Worm (Caenorhabditis elegans): Measurements from ENCODE around the gene srh-220.

Gene srh-220

ce11 chrIV:3963498-3963897 lies 14.3 kb downstream of the srh-220 start:
- TF ChIP-seq flt-1 (GFP tag; IDR thresholded peaks at IDR 0.05) (no peak), klf-2 (GFP tag; conservative IDR thresholded peaks at IDR 0.05) (no peak), ref-1 (GFP tag; conservative IDR thresholded peaks at IDR 0.05) (no peak), med-1 (GFP tag; optimal IDR thresholded peaks at IDR 0.05; ENCODE audit: insufficient read depth) (no peak), ztf-23 (GFP tag; IDR thresholded peaks at IDR 0.05) (no peak), T22C8.4 (GFP tag; IDR thresholded peaks at IDR 0.05) (no peak), ztf-29 (GFP tag; IDR thresholded peaks at IDR 0.05) (no peak), cog-1 (tag; optimal IDR thresholded peaks at IDR 0.05) (no peak), tab-1 (GFP tag; IDR thresholded peaks at IDR 0.05) (no peak)

ce11 chrIV:3962584-3962983 lies 15.2 kb downstream of the srh-220 start, which contains the start of gene Y46C8AM.1:
Gene Y46C8AM.1 (plus strand): TSS chrIV:3962884.
- no peak for TF ChIP-seq T22C8.4 (GFP tag; IDR thresholded peaks at IDR 0.05)
- TF ChIP-seq flt-1 (GFP tag; IDR thresholded peaks at IDR 0.05), result no peak
- TF ChIP-seq ztf-29 (GFP tag; IDR thresholded peaks at IDR 0.05), result no peak
- TF ChIP-seq ref-1 (GFP tag; conservative IDR thresholded peaks at IDR 0.05), result no peak
- TF ChIP-seq med-1 (GFP tag; optimal IDR thresholded peaks at IDR 0.05; ENCODE audit: insufficient read depth), result no peak
- TF ChIP-seq cog-1 (tag; optimal IDR thresholded peaks at IDR 0.05), result no peak
- TF ChIP-seq klf-2 (GFP tag; conservative IDR thresholded peaks at IDR 0.05), result no peak
- no peak for TF ChIP-seq ztf-23 (GFP tag; IDR thresholded peaks at IDR 0.05)
- TF ChIP-seq tab-1 (GFP tag; IDR thresholded peaks at IDR 0.05), result no peak

ce11 chrIV:3960396-3960795 lies 17.4 kb downstream of the srh-220 start, which contains the start of gene clec-75:
Gene clec-75 (plus strand): TSS chrIV:3960734.
- TF ChIP-seq flt-1 (GFP tag; IDR thresholded peaks at IDR 0.05) (no peak), cog-1 (tag; optimal IDR thresholded peaks at IDR 0.05) (no peak), T22C8.4 (GFP tag; IDR thresholded peaks at IDR 0.05) (no peak), tab-1 (GFP tag; IDR thresholded peaks at IDR 0.05) (no peak), ref-1 (GFP tag; conservative IDR thresholded peaks at IDR 0.05) (no peak), ztf-23 (GFP tag; IDR thresholded peaks at IDR 0.05) (no peak), ztf-29 (GFP tag; IDR thresholded peaks at IDR 0.05) (no peak), klf-2 (GFP tag; conservative IDR thresholded peaks at IDR 0.05) (no peak), med-1 (GFP tag; optimal IDR thresholded peaks at IDR 0.05; ENCODE audit: insufficient read depth) (no peak)

- no peak for TF ChIP-seq tab-1 (GFP tag; IDR thresholded peaks at IDR 0.05)
- TF ChIP-seq klf-2 (GFP tag; conservative IDR thresholded peaks at IDR 0.05), result no peak
- no peak for TF ChIP-seq ref-1 (GFP tag; conservative IDR thresholded peaks at IDR 0.05)
- TF ChIP-seq T22C8.4 (GFP tag; IDR thresholded peaks at IDR 0.05), result no peak
- TF ChIP-seq ztf-23 (GFP tag; IDR thresholded peaks at IDR 0.05), result no peak
- no peak for TF ChIP-seq med-1 (GFP tag; optimal IDR thresholded peaks at IDR 0.05; ENCODE audit: insufficient read depth)
- no peak for TF ChIP-seq cog-1 (tag; optimal IDR thresholded peaks at IDR 0.05)
- no peak for TF ChIP-seq ztf-29 (GFP tag; IDR thresholded peaks at IDR 0.05)
- no peak for TF ChIP-seq flt-1 (GFP tag; IDR thresholded peaks at IDR 0.05)
Observed at ce11 chrIV:3956705-3957104, 21.1 kb downstream of the srh-220 start, which contains the start of gene clec-74. Gene clec-74 (plus strand): TSS chrIV:3957005.

ce11 chrIV:3956095-3956494 lies 21.7 kb downstream of the srh-220 start, which contains the start of gene clec-73:
Gene clec-73 (minus strand): TSS chrIV:3956195.
- no peak for TF ChIP-seq tab-1 (GFP tag; IDR thresholded peaks at IDR 0.05)
- no peak for TF ChIP-seq ref-1 (GFP tag; conservative IDR thresholded peaks at IDR 0.05)
- no peak for TF ChIP-seq ztf-23 (GFP tag; IDR thresholded peaks at IDR 0.05)

- TF ChIP-seq T22C8.4 (GFP tag; IDR thresholded peaks at IDR 0.05), result no peak
- TF ChIP-seq ztf-23 (GFP tag; IDR thresholded peaks at IDR 0.05), result no peak
- no peak for TF ChIP-seq ztf-29 (GFP tag; IDR thresholded peaks at IDR 0.05)
- TF ChIP-seq tab-1 (GFP tag; IDR thresholded peaks at IDR 0.05), result no peak
- no peak for TF ChIP-seq klf-2 (GFP tag; conservative IDR thresholded peaks at IDR 0.05)
- no peak for TF ChIP-seq med-1 (GFP tag; optimal IDR thresholded peaks at IDR 0.05; ENCODE audit: insufficient read depth)
- no peak for TF ChIP-seq cog-1 (tag; optimal IDR thresholded peaks at IDR 0.05)
- TF ChIP-seq ref-1 (GFP tag; conservative IDR thresholded peaks at IDR 0.05), result no peak
- no peak for TF ChIP-seq flt-1 (GFP tag; IDR thresholded peaks at IDR 0.05)
Observed at ce11 chrIV:3944459-3944858, 33.4 kb downstream of the srh-220 start, which contains the start of gene clec-72. Gene clec-72 (plus strand): TSS chrIV:3944816.

- no peak for TF ChIP-seq ztf-23 (GFP tag; IDR thresholded peaks at IDR 0.05)
- no peak for TF ChIP-seq cog-1 (tag; optimal IDR thresholded peaks at IDR 0.05)
- no peak for TF ChIP-seq ref-1 (GFP tag; conservative IDR thresholded peaks at IDR 0.05)
- no peak for TF ChIP-seq med-1 (GFP tag; optimal IDR thresholded peaks at IDR 0.05; ENCODE audit: insufficient read depth)
- no peak for TF ChIP-seq klf-2 (GFP tag; conservative IDR thresholded peaks at IDR 0.05)
- TF ChIP-seq flt-1 (GFP tag; IDR thresholded peaks at IDR 0.05), result no peak
- no peak for TF ChIP-seq ztf-29 (GFP tag; IDR thresholded peaks at IDR 0.05)
- TF ChIP-seq T22C8.4 (GFP tag; IDR thresholded peaks at IDR 0.05), result no peak
- TF ChIP-seq tab-1 (GFP tag; IDR thresholded peaks at IDR 0.05), result no peak
Observed at ce11 chrIV:3943003-3943402, 34.8 kb downstream of the srh-220 start, which contains the start of gene Y46C8AL.11. Gene Y46C8AL.11 (plus strand): TSS chrIV:3943303.

- no peak for TF ChIP-seq cog-1 (tag; optimal IDR thresholded peaks at IDR 0.05)
- no peak for TF ChIP-seq flt-1 (GFP tag; IDR thresholded peaks at IDR 0.05)
Observed at ce11 chrIV:3941658-3942328, 36.0 kb downstream of the srh-220 start, which contains the start of gene clec-174. Gene clec-174 (minus strand): TSS chrIV:3941708.

ce11 chrIV:3937097-3937496 lies 40.7 kb downstream of the srh-220 start, which contains the start of gene clec-71:
Gene clec-71 (plus strand): TSS chrIV:3937458.
- TF ChIP-seq klf-2 (GFP tag; conservative IDR thresholded peaks at IDR 0.05) (no peak), ztf-29 (GFP tag; IDR thresholded peaks at IDR 0.05) (no peak), cog-1 (tag; optimal IDR thresholded peaks at IDR 0.05) (no peak), ref-1 (GFP tag; conservative IDR thresholded peaks at IDR 0.05) (no peak), T22C8.4 (GFP tag; IDR thresholded peaks at IDR 0.05) (no peak), ztf-23 (GFP tag; IDR thresholded peaks at IDR 0.05) (no peak), med-1 (GFP tag; optimal IDR thresholded peaks at IDR 0.05; ENCODE audit: insufficient read depth) (no peak), tab-1 (GFP tag; IDR thresholded peaks at IDR 0.05) (no peak), flt-1 (GFP tag; IDR thresholded peaks at IDR 0.05) (no peak)
